Worm (Caenorhabditis elegans): ENCODE measurements around the gene nep-24.

DNA sequence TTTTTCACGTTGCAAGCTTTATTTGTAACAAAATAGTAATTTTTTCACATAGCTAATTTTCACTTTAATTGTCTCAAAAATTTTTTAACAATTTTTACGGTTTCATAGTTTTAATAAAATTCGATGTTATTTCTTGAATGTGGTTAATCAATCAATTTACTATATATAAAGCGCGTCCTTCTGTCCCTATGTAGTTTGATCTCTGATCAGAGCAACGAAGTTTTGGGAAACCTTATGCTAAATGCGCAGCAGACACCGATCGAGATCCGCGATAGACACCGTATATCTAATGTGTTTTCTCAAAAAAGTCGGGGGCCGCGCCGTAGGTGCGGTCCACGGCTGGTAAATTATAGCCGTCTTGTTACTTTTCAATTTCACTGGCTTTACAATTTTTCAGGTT, 35.6 kb upstream of the nep-24 start:
- no peak for TF ChIP-seq scrt-1 (GFP tag; IDR thresholded peaks at IDR 0.05)
- no peak for TF ChIP-seq ama-1 (optimal IDR thresholded peaks at IDR 0.05)
- no peak for TF ChIP-seq flt-1 (GFP tag; IDR thresholded peaks at IDR 0.05)

Measured in whole organism, early embryonic.